Worm (Caenorhabditis elegans): ENCODE data around the gene gst-35.
"Not testable (repeated sequence)": the region's sequence is repeated elsewhere in the genome, so short reads cannot be mapped to it uniquely, and the experiment has no call there.

gst-35 gene

ce11 chrII:15205346-15205745 lies 20.2 kb upstream of the gst-35 start:
- no peak for TF ChIP-seq unc-62 (GFP tag; optimal IDR thresholded peaks at IDR 0.05)

DNA sequence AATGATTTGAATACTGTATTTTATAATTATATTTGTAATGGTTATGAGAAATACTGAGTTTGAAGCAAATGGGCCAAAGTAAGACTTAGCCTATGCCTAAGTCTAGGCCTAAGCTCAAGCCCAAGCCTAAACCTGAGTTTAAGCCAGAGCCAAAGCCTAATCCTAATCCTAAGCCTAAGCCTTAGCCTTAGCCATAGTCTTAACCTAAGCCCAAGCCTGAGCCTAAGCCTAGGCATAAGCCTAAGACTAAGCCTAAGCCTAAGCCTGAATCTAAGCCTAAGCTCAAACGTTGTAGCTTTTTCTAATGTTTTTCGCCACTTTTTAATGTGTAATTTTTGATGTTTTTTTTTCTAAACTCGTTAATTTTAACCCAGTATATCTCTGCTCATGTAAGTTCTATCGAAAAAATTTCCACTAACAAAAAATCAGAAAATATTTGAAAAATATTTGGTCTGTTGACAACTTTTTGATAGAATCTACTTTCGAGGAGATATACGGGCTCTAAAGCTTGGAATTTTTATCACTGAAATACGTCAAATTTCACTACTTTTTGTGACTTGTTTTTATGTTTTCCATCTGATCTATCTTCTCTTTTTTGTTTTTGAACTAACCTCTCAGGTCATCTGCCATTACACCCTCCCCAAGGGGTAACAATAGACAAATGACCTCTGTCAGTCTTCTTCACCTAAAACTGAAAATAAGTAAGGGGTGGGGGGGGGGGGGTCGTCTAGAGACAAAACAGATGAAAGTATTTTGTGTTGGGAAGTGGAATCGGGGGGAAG lies 19.1 kb upstream of the gst-35 start:
- TF ChIP-seq unc-62 (GFP tag; optimal IDR thresholded peaks at IDR 0.05) = no peak

DNA sequence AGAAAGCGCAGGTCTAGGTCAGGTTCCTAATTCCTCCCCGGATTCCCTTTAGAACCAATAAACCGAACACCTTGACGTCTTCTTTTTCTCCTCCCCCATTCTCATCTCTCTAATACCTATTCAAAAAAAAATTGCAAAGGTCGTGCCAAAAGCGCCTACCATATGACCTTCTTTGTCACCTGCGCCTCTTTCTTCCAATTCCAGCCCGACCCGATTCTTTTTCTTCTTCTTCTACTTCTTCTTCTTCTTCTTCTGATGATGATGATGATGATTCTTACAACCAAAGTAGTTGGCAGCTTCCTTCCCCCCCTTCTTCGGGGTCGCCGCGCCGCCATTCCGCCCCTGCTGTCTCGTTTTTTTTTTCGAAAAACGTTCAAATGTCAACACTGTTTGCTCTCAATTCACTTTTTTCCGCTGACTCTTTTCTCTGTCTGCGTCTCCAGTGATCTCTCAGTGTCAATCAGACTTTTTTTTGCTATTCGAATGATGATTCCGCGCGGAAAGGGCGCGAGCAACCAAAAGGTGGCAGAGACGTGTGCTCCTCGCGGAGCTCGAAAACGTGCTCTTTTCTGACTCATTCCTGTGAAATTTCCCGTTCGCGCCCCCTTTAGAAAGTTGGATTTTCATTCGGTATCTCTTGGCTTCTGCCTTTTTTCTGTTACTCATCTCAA lies 18.3 kb upstream of the gst-35 start:
- TF ChIP-seq unc-62 (GFP tag; optimal IDR thresholded peaks at IDR 0.05) = no peak

ce11 chrII:15197500-15197899 lies 12.3 kb upstream of the gst-35 start:
- no peak for TF ChIP-seq unc-62 (GFP tag; optimal IDR thresholded peaks at IDR 0.05)

DNA sequence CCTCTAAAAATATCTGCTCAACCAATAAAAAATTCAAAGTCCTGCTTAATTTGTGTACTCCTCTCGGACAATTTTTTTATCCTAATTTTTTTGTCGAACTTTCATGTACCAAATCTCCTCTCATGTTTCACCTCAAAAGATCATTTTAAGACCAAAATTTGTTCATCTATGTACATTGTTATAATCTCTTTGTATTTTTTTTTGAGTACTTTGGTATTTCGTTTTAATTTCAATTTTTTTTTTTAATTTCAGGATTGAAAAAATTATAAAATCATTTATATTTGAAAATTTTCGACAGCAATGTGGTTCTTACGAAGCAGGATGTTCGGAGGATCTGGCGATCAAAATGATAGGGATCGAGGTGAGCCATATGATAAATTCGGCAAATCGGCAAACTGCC lies 11.2 kb upstream of the gst-35 start, which contains the start of gene spsb-1:
Gene spsb-1, plus strand, starts transcription at position 301 of the 400 bp plus-strand sequence.
- TF ChIP-seq unc-62 (GFP tag; optimal IDR thresholded peaks at IDR 0.05) = no peak

ce11 chrII:15195346-15195745 lies 10.2 kb upstream of the gst-35 start:
- TF ChIP-seq unc-62 (GFP tag; optimal IDR thresholded peaks at IDR 0.05) = no peak

ce11 chrII:15193961-15194360 lies 8.8 kb upstream of the gst-35 start:
- no peak for TF ChIP-seq unc-62 (GFP tag; optimal IDR thresholded peaks at IDR 0.05)

DNA sequence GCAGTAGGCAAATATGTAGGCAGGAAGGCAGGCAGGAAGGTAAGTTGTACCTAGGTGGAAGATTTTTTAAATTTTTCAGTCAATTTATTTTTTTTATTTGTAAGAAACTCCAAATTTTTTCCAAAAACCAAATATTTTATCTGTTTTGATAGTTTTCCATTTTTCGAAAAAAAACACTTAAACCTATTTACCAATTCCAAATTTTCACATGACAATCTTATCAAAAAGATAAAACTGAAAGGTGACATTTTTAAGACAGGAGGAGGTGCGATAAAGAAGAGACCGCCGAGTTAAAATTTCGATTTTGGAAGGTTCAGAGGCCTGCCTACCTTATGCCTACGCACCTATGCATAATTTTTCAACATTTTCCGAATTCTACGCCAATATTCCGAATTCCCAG lies 5.8 kb upstream of the gst-35 start:
- TF ChIP-seq unc-62 (GFP tag; optimal IDR thresholded peaks at IDR 0.05) = no peak

DNA sequence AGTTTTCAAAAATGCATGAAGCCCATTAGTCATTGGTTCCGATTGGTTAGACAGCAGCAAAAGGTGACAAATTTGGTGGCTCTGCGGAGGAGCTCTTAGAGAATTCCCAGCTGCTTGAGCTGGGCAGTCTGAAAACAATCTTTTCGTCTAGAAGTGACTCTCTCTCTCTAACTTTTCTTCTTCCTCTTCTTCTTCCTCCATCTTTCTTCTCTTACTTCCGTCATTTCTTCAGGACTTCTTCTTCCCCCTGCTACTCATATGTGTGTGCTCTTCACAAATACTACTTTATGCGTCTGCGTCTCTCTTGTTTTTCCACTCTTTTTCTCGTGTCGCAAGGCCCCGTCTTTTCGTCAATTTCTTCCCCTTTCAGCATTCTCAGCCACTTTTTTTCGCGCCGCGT lies 4.8 kb upstream of the gst-35 start:
- TF ChIP-seq unc-62 (GFP tag; optimal IDR thresholded peaks at IDR 0.05) = no peak

- TF ChIP-seq unc-62 (GFP tag; optimal IDR thresholded peaks at IDR 0.05) = no peak
Observed at ce11 chrII:15183139-15183538, 2.0 kb downstream of the gst-35 start, which contains the start of gene gst-34. Gene gst-34, minus strand, starts transcription at chrII:15183239.

- TF ChIP-seq unc-62 (GFP tag; optimal IDR thresholded peaks at IDR 0.05) = no peak
Observed at ce11 chrII:15178494-15178893, 6.7 kb downstream of the gst-35 start, which contains the start of gene gst-32. Gene gst-32, minus strand, starts transcription at chrII:15178594.

DNA sequence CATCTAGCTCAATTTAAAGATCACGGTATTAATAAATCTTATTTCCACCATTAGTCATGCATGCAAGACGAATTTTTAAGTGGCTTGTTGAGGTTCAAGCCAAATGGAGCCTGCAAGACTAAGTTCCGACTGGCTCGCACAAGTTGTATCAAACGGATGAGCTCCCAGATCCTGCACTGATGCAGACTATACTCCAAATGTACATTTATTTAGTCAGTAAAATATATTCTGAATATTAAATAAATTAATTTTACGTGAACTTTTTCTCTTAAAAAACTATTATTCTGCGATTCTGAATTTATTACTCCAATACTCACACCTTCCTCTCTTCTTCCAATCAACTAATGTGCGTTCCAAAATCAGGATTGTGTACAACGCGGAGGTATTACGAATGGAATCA lies 9.5 kb downstream of the gst-35 start, which contains the start of gene Y53F4B.36:
Gene Y53F4B.36, plus strand, starts transcription at position 301 of the 400 bp plus-strand sequence.
- no peak for TF ChIP-seq unc-62 (GFP tag; optimal IDR thresholded peaks at IDR 0.05)

DNA sequence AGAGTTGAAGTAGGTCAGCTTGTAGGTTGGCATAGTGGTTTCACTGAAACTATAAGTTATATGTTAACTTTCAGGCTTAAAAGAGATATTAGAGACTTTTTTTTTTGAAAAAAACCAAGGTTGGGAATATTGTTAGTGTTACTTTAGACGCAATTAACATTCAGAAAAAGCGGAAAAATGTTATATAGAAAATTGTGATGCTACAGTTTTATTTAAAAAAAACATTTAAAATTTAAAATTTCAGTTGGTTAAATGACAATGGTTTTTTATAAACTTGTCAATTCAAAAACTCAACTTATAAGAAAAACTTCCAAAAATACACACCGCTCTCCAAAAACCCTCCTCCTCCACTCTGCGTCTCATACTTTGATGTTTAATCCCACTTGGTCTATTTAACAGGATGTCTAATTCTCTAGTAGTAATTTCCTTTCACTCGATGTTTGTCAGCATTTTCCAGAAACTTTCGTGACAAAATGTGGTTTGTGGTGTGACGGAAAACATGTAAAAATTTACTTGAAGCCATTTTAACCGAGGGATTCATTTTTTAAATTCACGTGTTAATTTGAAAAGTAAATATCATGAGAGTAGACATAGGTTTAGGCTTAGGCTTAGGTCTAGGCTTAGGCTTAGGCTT lies 10.2 kb downstream of the gst-35 start, which contains the start of gene gst-31:
Gene gst-31, minus strand, starts transcription at position 51 of the 634 bp plus-strand sequence.
- no peak for TF ChIP-seq unc-62 (GFP tag; optimal IDR thresholded peaks at IDR 0.05)

DNA sequence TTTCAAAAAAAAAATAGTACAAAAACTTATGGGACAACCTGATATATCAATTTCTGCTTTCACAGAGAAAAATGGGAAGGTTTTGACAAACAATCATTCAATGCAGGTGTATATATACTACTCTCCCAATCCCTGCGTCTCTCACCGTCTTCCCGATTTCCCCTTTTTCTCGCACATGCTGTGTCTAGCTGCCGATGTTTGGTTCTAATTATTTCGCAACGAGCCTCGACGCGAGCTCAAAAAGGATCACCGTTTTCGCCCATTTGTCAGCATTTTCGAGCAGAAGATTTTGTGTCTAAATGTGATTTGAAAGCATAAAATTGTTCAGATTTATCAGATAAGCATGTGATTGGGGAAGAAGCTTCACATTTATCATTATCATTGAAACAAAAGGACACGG lies 12.0 kb downstream of the gst-35 start:
- no peak for TF ChIP-seq unc-62 (GFP tag; optimal IDR thresholded peaks at IDR 0.05)

ce11 chrII:15171816-15172215 lies 13.4 kb downstream of the gst-35 start, which contains the start of gene gst-39:
Gene gst-39, minus strand, starts transcription at chrII:15171916.
- not testable (repeated sequence) for TF ChIP-seq unc-62 (GFP tag; optimal IDR thresholded peaks at IDR 0.05)

DNA sequence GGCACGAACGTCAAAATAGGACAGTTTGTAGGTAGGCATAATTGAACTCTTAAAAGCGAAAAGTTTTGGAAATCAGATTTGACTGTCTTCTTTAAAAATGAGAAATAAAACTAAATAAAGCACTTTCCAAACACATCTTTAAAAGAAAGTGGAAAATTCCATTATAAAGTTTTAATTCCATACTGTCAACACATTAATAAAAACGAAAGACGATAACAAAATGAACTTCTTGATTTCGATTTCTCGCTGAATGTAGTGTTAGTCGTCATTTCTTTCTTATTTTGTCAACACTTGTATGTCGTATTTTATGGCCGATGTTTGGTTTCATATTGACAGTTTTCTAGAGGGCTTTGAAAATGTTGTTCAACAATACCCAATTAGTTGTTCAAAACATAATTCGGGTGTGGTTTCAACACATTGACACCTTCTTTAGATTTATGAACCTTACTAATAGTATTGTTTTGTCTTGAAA lies 15.3 kb downstream of the gst-35 start, which contains the start of gene gst-29:
Gene gst-29, minus strand, starts transcription at position 51 of the 472 bp plus-strand sequence.
- no peak for TF ChIP-seq unc-62 (GFP tag; optimal IDR thresholded peaks at IDR 0.05)
